Worm (Caenorhabditis elegans) whole organism, L4/young adult: ENCODE data around the gene ZK1321.1.
"Not testable (repeated sequence)": the region's sequence is repeated elsewhere in the genome, so short reads cannot be mapped to it uniquely, and the experiment has no call there.

ENCODE experiments used
- W03F9.2 ChIP-seq: fragments of 150-350 bp; optimal IDR thresholded peaks from 2 replicates; lab custom pipeline; 2014; ENCODE audit warnings: missing biosample characterization, missing genetic modification characterization
- dao-5 ChIP-seq: sonication (generic microtip); optimal IDR thresholded peaks from 2 replicates; lab custom pipeline; 2016; ENCODE audit warnings: missing genotype, missing genetic modification characterization, moderate library complexity, missing compliant biosample characterization
- him-1 ChIP-seq: sonication (generic microtip); optimal IDR thresholded peaks from 2 replicates; lab custom pipeline; 2016; ENCODE audit warnings: missing genotype, missing genetic modification reagents, missing genetic modification characterization, missing compliant biosample characterization

ZK1321.1 gene

ce11 chrII:9729866-9730265 is 24.0 kb upstream of the ZK1321.1 start:
- TF ChIP-seq him-1 (tag; lab: Kevin White, UChicago) (no peak), dao-5 (tag; lab: Kevin White, UChicago) (no peak), W03F9.2 (no peak)

- TF ChIP-seq W03F9.2; him-1 (tag; lab: Kevin White, UChicago); dao-5 (tag; lab: Kevin White, UChicago): not testable (repeated sequence)
Measured at ce11 chrII:9731810-9732209, 22.0 kb upstream of the ZK1321.1 start, which contains the start of gene mab-3. Gene mab-3 (plus strand): TSS chrII:9732137.

- TF ChIP-seq W03F9.2 (no peak), dao-5 (tag; lab: Kevin White, UChicago) (no peak)
Measured at ce11 chrII:9735785-9736184, 18.0 kb upstream of the ZK1321.1 start.

- TF ChIP-seq dao-5 (tag; lab: Kevin White, UChicago): no peak
- TF ChIP-seq W03F9.2: no peak
- no peak for TF ChIP-seq him-1 (tag; lab: Kevin White, UChicago)
Measured at ce11 chrII:9738820-9739219, 15.0 kb upstream of the ZK1321.1 start.

ce11 chrII:9740552-9740951 is 13.3 kb upstream of the ZK1321.1 start:
- TF ChIP-seq W03F9.2: no peak
- TF ChIP-seq him-1 (tag; lab: Kevin White, UChicago): no peak
- TF ChIP-seq dao-5 (tag; lab: Kevin White, UChicago): no peak

ce11 chrII:9741400-9741799 is 12.4 kb upstream of the ZK1321.1 start:
- TF ChIP-seq dao-5 (tag; lab: Kevin White, UChicago): no peak
- TF ChIP-seq W03F9.2: no peak
- no peak for TF ChIP-seq him-1 (tag; lab: Kevin White, UChicago)

ce11 chrII:9742784-9743183 is 11.0 kb upstream of the ZK1321.1 start, which contains the start of gene pno-1:
Gene pno-1 (minus strand): TSS chrII:9742884.
- no peak for TF ChIP-seq dao-5 (tag; lab: Kevin White, UChicago)
- no peak for TF ChIP-seq him-1 (tag; lab: Kevin White, UChicago)
- no peak for TF ChIP-seq W03F9.2

ce11 chrII:9746069-9746468 is 7.8 kb upstream of the ZK1321.1 start, which contains the start of the genes Y53C12B.1 and nos-3:
Gene Y53C12B.1 (minus strand): TSS chrII:9746078.
Gene nos-3 (plus strand): TSS chrII:9746316.
- TF ChIP-seq W03F9.2: peak; percentile 85
- TF ChIP-seq dao-5 (tag; lab: Kevin White, UChicago): no peak
- peak; percentile 14 for TF ChIP-seq him-1 (tag; lab: Kevin White, UChicago)

ce11 chrII:9752278-9752677 is 1.6 kb upstream of the ZK1321.1 start:
- TF ChIP-seq dao-5 (tag; lab: Kevin White, UChicago) (no peak), him-1 (tag; lab: Kevin White, UChicago) (no peak), W03F9.2 (no peak)

- TF ChIP-seq dao-5 (tag; lab: Kevin White, UChicago): no peak
- TF ChIP-seq W03F9.2: no peak
- TF ChIP-seq him-1 (tag; lab: Kevin White, UChicago): no peak
Measured at ce11 chrII:9753056-9753455, 774 bp upstream of the ZK1321.1 start, which contains the start of gene Y53C12B.7. Gene Y53C12B.7 (minus strand): TSS chrII:9753218.

ce11 chrII:9755425-9755824 is 1.6 kb downstream of the ZK1321.1 start:
- TF ChIP-seq dao-5 (tag; lab: Kevin White, UChicago) (no peak), W03F9.2 (no peak), him-1 (tag; lab: Kevin White, UChicago) (no peak)

- TF ChIP-seq dao-5 (tag; lab: Kevin White, UChicago) (no peak), him-1 (tag; lab: Kevin White, UChicago) (no peak), W03F9.2 (no peak)
Measured at ce11 chrII:9757651-9758282, 3.9 kb downstream of the ZK1321.1 start, which contains the start of gene shk-1. Gene shk-1 (plus strand): TSS chrII:9758232.

ce11 chrII:9759382-9759781 is 5.6 kb downstream of the ZK1321.1 start:
- no peak for TF ChIP-seq W03F9.2
- TF ChIP-seq him-1 (tag; lab: Kevin White, UChicago): no peak
- TF ChIP-seq dao-5 (tag; lab: Kevin White, UChicago): no peak

ce11 chrII:9764696-9765095 is 10.9 kb downstream of the ZK1321.1 start:
- TF ChIP-seq W03F9.2 (no peak), him-1 (tag; lab: Kevin White, UChicago) (no peak), dao-5 (tag; lab: Kevin White, UChicago) (no peak)
